Worm (Caenorhabditis elegans): Measurements from ENCODE around the gene F46C8.3.

DNA sequence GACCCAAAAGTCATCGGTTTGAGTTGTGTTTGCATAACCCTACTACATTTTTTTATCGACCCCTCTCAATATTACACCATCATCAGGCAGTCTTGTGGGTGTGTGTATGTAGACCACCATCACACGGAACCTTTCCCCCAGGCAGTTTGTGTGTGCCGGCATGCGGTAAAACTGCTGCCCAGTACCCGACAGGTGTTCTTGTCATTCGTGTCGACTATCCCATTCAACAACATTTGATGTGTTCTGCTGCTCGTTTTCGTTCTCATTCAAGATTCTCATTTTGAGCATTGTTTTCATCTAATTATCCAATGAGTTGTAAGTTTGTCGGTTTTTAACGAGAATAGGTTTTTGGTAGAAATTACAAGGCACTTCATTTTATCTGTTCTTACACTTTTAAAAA is 2.8 kb upstream of the F46C8.3 start:
- TF ChIP-seq Y56A3A.18 (GFP tag; IDR thresholded peaks at IDR 0.05) (no peak), ztf-28 (GFP tag; IDR thresholded peaks at IDR 0.05) (no peak), ama-1 (optimal IDR thresholded peaks at IDR 0.05) (no peak), ama-1 (GFP tag; optimal IDR thresholded peaks at IDR 0.05) (no peak), hlh-26 (GFP tag; conservative IDR thresholded peaks at IDR 0.05) (no peak), dox-1 (GFP tag; IDR thresholded peaks at IDR 0.05) (no peak), attf-5 (GFP tag; optimal IDR thresholded peaks at IDR 0.05) (no peak), dpl-1 (GFP tag; optimal IDR thresholded peaks at IDR 0.05) (no peak), ceh-100 (GFP tag; IDR thresholded peaks at IDR 0.05) (no peak), repo-1 (tag; optimal IDR thresholded peaks at IDR 0.05) (no peak), mes-4 (tag; optimal IDR thresholded peaks at IDR 0.05) (no peak), egl-44 (GFP tag; IDR thresholded peaks at IDR 0.05) (no peak)
